Worm (Caenorhabditis elegans) whole organism, early embryonic: Measurements from ENCODE around the gene F11A10.5.
"Not testable (repeated sequence)": the region's sequence is repeated elsewhere in the genome, so short reads cannot be mapped to it uniquely, and the experiment has no call there.

ENCODE experiments used
- B0310.2 ChIP-seq: sonication (generic microtip); optimal IDR thresholded peaks from 2 replicates; lab custom pipeline; 2016; ENCODE audit warnings: mild to moderate bottlenecking, missing genetic modification characterization, missing compliant biosample characterization
- F13C5.2 ChIP-seq: sonication (generic microtip); optimal IDR thresholded peaks from 2 replicates; lab custom pipeline; 2017; ENCODE audit warnings: mild to moderate bottlenecking, missing genetic modification characterization, inconsistent platforms, missing compliant biosample characterization
- aly-1 ChIP-seq: sonication (generic microtip); optimal IDR thresholded peaks from 2 replicates; lab custom pipeline; 2016; ENCODE audit warnings: missing genetic modification characterization, missing compliant biosample characterization
- ama-1 ChIP-seq: fragments of 150-350 bp; optimal IDR thresholded peaks from 2 replicates; lab custom pipeline; 2014
- ceh-13 ChIP-seq: fragments of 200-800 bp; sonication (Bioruptor generic); optimal IDR thresholded peaks from 2 replicates; lab custom pipeline; 2018; ENCODE audit warnings: mild to moderate bottlenecking, missing genetic modification characterization, missing compliant biosample characterization
- ceh-36 ChIP-seq: sonication (generic microtip); optimal IDR thresholded peaks from 2 replicates; lab custom pipeline; 2016; ENCODE audit warnings: missing genetic modification characterization, inconsistent platforms, missing compliant biosample characterization
- ets-7 ChIP-seq: sonication (generic microtip); optimal IDR thresholded peaks from 2 replicates; lab custom pipeline; 2016; ENCODE audit warnings: missing genotype, missing genetic modification characterization, missing compliant biosample characterization
- flt-1 ChIP-seq: fragments of 200-800 bp; sonication (Bioruptor generic); IDR thresholded peaks from 2 replicates; pipeline ENCODE4 v1.3.6; 2022; ENCODE audit warnings: missing genetic modification characterization, missing compliant biosample characterization
- hmbx-1 ChIP-seq: sonication (generic microtip); optimal IDR thresholded peaks from 2 replicates; lab custom pipeline; 2016; ENCODE audit warnings: mild to moderate bottlenecking, missing genetic modification characterization, missing compliant biosample characterization
- hmg-4 ChIP-seq: fragments of 200-800 bp; sonication (Bioruptor generic); optimal IDR thresholded peaks from 2 replicates; lab custom pipeline; 2018; ENCODE audit warnings: mild to moderate bottlenecking, missing genetic modification characterization, missing compliant biosample characterization
- hnd-1 ChIP-seq: sonication (generic microtip); optimal IDR thresholded peaks from 2 replicates; lab custom pipeline; 2016; ENCODE audit warnings: missing genetic modification characterization, missing compliant biosample characterization
- pes-1 ChIP-seq: fragments of 200-800 bp; sonication (Bioruptor generic); IDR thresholded peaks from 2 replicates; pipeline ENCODE4 v1.3.6; 2022; ENCODE audit warnings: missing genetic modification reagents, missing genetic modification characterization, missing compliant biosample characterization
- scrt-1 ChIP-seq: fragments of 200-800 bp; sonication (Bioruptor generic); IDR thresholded peaks from 2 replicates; pipeline ENCODE4 v1.3.6; 2022; ENCODE audit warnings: missing genetic modification characterization, missing compliant biosample characterization
- sea-1 ChIP-seq: fragments of 200-800 bp; sonication (Bioruptor generic); conservative IDR thresholded peaks from 2 replicates; pipeline ENCODE4 v1.3.6; 2022; ENCODE audit warnings: missing genetic modification characterization, missing compliant biosample characterization
- tbx-37 ChIP-seq: fragments of 200-800 bp; sonication (Bioruptor generic); conservative IDR thresholded peaks from 2 replicates; pipeline ENCODE4 v1.3.6; 2022; ENCODE audit warnings: missing genetic modification reagents, missing genetic modification characterization, missing compliant biosample characterization
- tra-4 ChIP-seq: sonication (generic microtip); optimal IDR thresholded peaks from 2 replicates; lab custom pipeline; 2017; ENCODE audit warnings: missing genetic modification characterization, missing compliant biosample characterization

The F11A10.5 gene

ce11 chrIV:12138093-12138492 lies 44.2 kb downstream of the F11A10.5 start, which contains the start of gene B0001.4:
Gene B0001.4, minus strand, starts transcription at chrIV:12138193.
- not testable (repeated sequence) for TF ChIP-seq tbx-37 (GFP tag; lab: Robert Waterston, UW); hmbx-1 (tag; lab: Kevin White, UChicago); ceh-36 (tag; lab: Kevin White, UChicago)

DNA sequence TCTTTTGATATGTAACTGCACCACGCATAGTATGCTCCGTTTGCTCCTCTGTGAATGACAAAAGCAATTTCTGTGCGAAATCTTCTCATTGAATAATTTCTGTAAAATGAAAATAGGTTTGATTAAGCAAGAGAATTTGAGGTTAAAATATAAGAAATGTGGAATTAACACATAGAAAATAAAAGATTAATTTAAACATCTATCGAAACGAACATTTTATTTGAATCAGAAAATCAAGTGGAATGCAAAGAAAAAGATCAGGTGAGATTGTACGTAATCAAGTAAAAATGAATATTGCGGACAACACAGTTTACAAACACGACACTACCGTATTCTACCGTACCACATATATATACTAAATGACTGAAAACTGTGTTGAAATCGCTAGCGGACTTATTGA lies 47.0 kb downstream of the F11A10.5 start, which contains the start of gene B0001.8:
TSS of gene B0001.8 (minus strand) at position 101 of the 400 bp plus-strand sequence.
- TF ChIP-seq ceh-13 (GFP tag; lab: Kevin White, UChicago) (no peak), tbx-37 (GFP tag; lab: Robert Waterston, UW) (no peak), tra-4 (tag; lab: Kevin White, UChicago) (no peak), pes-1 (GFP tag; lab: Robert Waterston, UW) (no peak), hmg-4 (no peak), F13C5.2 (tag; lab: Kevin White, UChicago) (no peak), aly-1 (tag; lab: Kevin White, UChicago) (no peak), scrt-1 (no peak), hnd-1 (tag; lab: Kevin White, UChicago) (no peak), hmbx-1 (tag; lab: Kevin White, UChicago) (no peak), B0310.2 (tag; lab: Kevin White, UChicago) (no peak), ets-7 (tag; lab: Kevin White, UChicago) (no peak), ceh-36 (tag; lab: Kevin White, UChicago) (no peak), sea-1 (no peak)

DNA sequence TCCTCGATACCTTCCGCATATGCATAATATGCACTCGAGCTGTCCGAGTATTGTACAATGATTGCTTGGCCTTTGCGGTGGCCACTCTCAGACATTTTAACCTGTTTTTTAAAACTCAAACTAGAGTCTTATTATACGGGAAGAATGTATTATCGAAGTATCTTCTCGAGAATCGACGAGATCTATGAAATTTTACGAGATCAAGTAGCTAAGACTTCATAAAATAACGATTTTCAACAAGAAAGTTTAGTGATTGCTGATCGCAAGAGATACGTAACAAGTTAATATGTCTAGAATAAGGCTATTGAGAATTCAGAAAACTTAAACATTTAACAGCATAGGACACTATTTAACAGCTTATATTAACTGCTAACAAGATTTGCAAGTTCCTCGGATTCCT lies 49.3 kb downstream of the F11A10.5 start, which contains the start of gene B0001.5:
TSS of gene B0001.5 (minus strand) at position 101 of the 400 bp plus-strand sequence.
- TF ChIP-seq hmg-4 (no peak), hnd-1 (tag; lab: Kevin White, UChicago) (no peak), ceh-36 (tag; lab: Kevin White, UChicago) (no peak), flt-1 (GFP tag; lab: Robert Waterston, UW) (no peak), scrt-1 (no peak), sea-1 (no peak), hmbx-1 (tag; lab: Kevin White, UChicago) (no peak), aly-1 (tag; lab: Kevin White, UChicago) (no peak), ama-1 (lab: Kevin White, UChicago) (no peak), pes-1 (GFP tag; lab: Robert Waterston, UW) (no peak)

ce11 chrIV:12145681-12146080 lies 51.8 kb downstream of the F11A10.5 start, which contains the start of gene B0001.3:
Gene B0001.3, minus strand, starts transcription at chrIV:12145735.
- TF ChIP-seq scrt-1 = no peak
